Worm (Caenorhabditis elegans) whole organism, mixed stage, embryonic: ENCODE results near the gene srh-63.

Experiments used
- M03D4.4 ChIP-seq: sonication (generic microtip); optimal IDR thresholded peaks from 2 replicates; lab custom pipeline; 2017; ENCODE audit warnings: mild to moderate bottlenecking, missing genetic modification characterization, missing compliant biosample characterization
- bed-3 ChIP-seq: fragments of 200-800 bp; sonication (Bioruptor generic); optimal IDR thresholded peaks from 3 replicates; lab custom pipeline; 2018; ENCODE audit warnings: mild to moderate bottlenecking, missing genetic modification characterization, moderate library complexity, missing compliant biosample characterization
- ceh-39 ChIP-seq: fragments of 150-350 bp; optimal IDR thresholded peaks from 2 replicates; lab custom pipeline; 2014; ENCODE audit warnings: missing biosample characterization, missing genetic modification characterization
- ceh-43 ChIP-seq: fragments of 200-800 bp; sonication (Bioruptor generic); optimal IDR thresholded peaks from 2 replicates; lab custom pipeline; 2018; ENCODE audit warnings: mild to moderate bottlenecking, missing genetic modification characterization, moderate library complexity, missing compliant biosample characterization
- ceh-83 ChIP-seq: fragments of 200-800 bp; sonication (Bioruptor generic); optimal IDR thresholded peaks from 2 replicates; lab custom pipeline; 2018; ENCODE audit warnings: mild to moderate bottlenecking, missing genetic modification characterization, missing compliant biosample characterization
- ces-1 ChIP-seq: fragments of 150-350 bp; optimal IDR thresholded peaks from 2 replicates; lab custom pipeline; 2014; ENCODE audit warnings: missing biosample characterization, missing genetic modification reagents, missing genetic modification characterization
- cnd-1 ChIP-seq: fragments of 200-800 bp; sonication (Bioruptor generic); optimal IDR thresholded peaks from 2 replicates; lab custom pipeline; 2018; ENCODE audit warnings: mild to moderate bottlenecking, missing genetic modification characterization, missing compliant biosample characterization
- drap-1 ChIP-seq: fragments of 200-800 bp; sonication (Bioruptor generic); optimal IDR thresholded peaks from 3 replicates; lab custom pipeline; 2018; ENCODE audit warnings: mild to moderate bottlenecking, missing genetic modification characterization, missing compliant biosample characterization
- elt-1 ChIP-seq: sonication (generic microtip); optimal IDR thresholded peaks from 2 replicates; lab custom pipeline; 2017; ENCODE audit warnings: missing genetic modification characterization, mild to moderate bottlenecking, missing compliant biosample characterization, antibody characterized with exemption, moderate library complexity, borderline replicate concordance; ENCODE audit not compliant: insufficient read depth
- elt-3 ChIP-seq: fragments of 150-350 bp; optimal IDR thresholded peaks from 2 replicates; lab custom pipeline; 2014; ENCODE audit warnings: missing biosample characterization, missing genetic modification characterization
- flh-1 ChIP-seq: fragments of 200-800 bp; sonication (Bioruptor generic); optimal IDR thresholded peaks from 2 replicates; lab custom pipeline; 2018; ENCODE audit warnings: mild to moderate bottlenecking, missing genetic modification characterization, moderate library complexity, missing compliant biosample characterization
- ham-2 ChIP-seq: fragments of 200-800 bp; sonication (Bioruptor generic); optimal IDR thresholded peaks from 2 replicates; lab custom pipeline; 2018; ENCODE audit warnings: mild to moderate bottlenecking, missing genetic modification characterization, missing compliant biosample characterization
- hlh-1 ChIP-seq: fragments of 150-350 bp; optimal IDR thresholded peaks from 2 replicates; lab custom pipeline; 2014; ENCODE audit warnings: missing biosample characterization, missing genetic modification reagents, missing genetic modification characterization
- lin-13 ChIP-seq: fragments of 150-350 bp; optimal IDR thresholded peaks from 2 replicates; lab custom pipeline; 2014; ENCODE audit warnings: missing biosample characterization, missing genetic modification characterization
- lin-32 ChIP-seq: fragments of 200-800 bp; sonication (Bioruptor generic); optimal IDR thresholded peaks from 2 replicates; lab custom pipeline; 2018; ENCODE audit warnings: mild to moderate bottlenecking, missing genetic modification characterization, missing compliant biosample characterization
- lsy-2 ChIP-seq: fragments of 150-350 bp; optimal IDR thresholded peaks from 2 replicates; lab custom pipeline; 2014; ENCODE audit warnings: missing biosample characterization, missing genetic modification characterization
- mab-5 ChIP-seq: fragments of 150-350 bp; optimal IDR thresholded peaks from 2 replicates; lab custom pipeline; 2014; ENCODE audit warnings: missing biosample characterization, missing genetic modification characterization
- mep-1 ChIP-seq: fragments of 150-350 bp; optimal IDR thresholded peaks from 2 replicates; lab custom pipeline; 2017; ENCODE audit warnings: missing biosample characterization, missing genetic modification reagents, missing genetic modification characterization, inconsistent platforms
- mls-2 ChIP-seq: sonication (generic microtip); optimal IDR thresholded peaks from 2 replicates; lab custom pipeline; 2016; ENCODE audit warnings: mild to moderate bottlenecking, missing genetic modification characterization, moderate library complexity, missing compliant biosample characterization
- nhr-12 ChIP-seq: fragments of 150-350 bp; optimal IDR thresholded peaks from 2 replicates; lab custom pipeline; 2014; ENCODE audit warnings: missing biosample characterization, missing genetic modification characterization
- nhr-2 ChIP-seq: fragments of 150-350 bp; optimal IDR thresholded peaks from 2 replicates; lab custom pipeline; 2014; ENCODE audit warnings: missing biosample characterization, missing genetic modification characterization
- nhr-237 ChIP-seq: fragments of 150-350 bp; optimal IDR thresholded peaks from 2 replicates; lab custom pipeline; 2014; ENCODE audit warnings: missing biosample characterization, missing genetic modification characterization
- nhr-28 ChIP-seq: fragments of 150-350 bp; optimal IDR thresholded peaks from 2 replicates; lab custom pipeline; 2014; ENCODE audit warnings: missing biosample characterization, missing genetic modification characterization
- nhr-76 ChIP-seq: sonication (generic microtip); optimal IDR thresholded peaks from 2 replicates; lab custom pipeline; 2017; ENCODE audit warnings: missing biosample characterization, missing genetic modification characterization
- pha-4 ChIP-seq: fragments of 150-350 bp; optimal IDR thresholded peaks from 2 replicates; lab custom pipeline; 2018; ENCODE audit warnings: missing biosample characterization, missing genetic modification reagents, missing genetic modification characterization
- sem-2 ChIP-seq: fragments of 200-800 bp; sonication (Bioruptor generic); optimal IDR thresholded peaks from 2 replicates; lab custom pipeline; 2018; ENCODE audit warnings: mild to moderate bottlenecking, missing genetic modification characterization, missing compliant biosample characterization
- snpc-4 ChIP-seq: fragments of 150-350 bp; optimal IDR thresholded peaks from 2 replicates; lab custom pipeline; 2014; ENCODE audit warnings: missing biosample characterization, missing genetic modification characterization
- sptf-1 ChIP-seq: sonication (generic microtip); optimal IDR thresholded peaks from 2 replicates; lab custom pipeline; 2017; ENCODE audit warnings: mild to moderate bottlenecking, missing genetic modification characterization, moderate library complexity, missing compliant biosample characterization
- tbx-8 ChIP-seq: fragments of 200-800 bp; sonication (Bioruptor generic); optimal IDR thresholded peaks from 2 replicates; lab custom pipeline; 2018; ENCODE audit warnings: mild to moderate bottlenecking, missing genetic modification characterization, moderate library complexity, missing compliant biosample characterization
- unc-120 ChIP-seq: sonication (generic microtip); optimal IDR thresholded peaks from 2 replicates; lab custom pipeline; 2017; ENCODE audit warnings: missing genetic modification characterization, missing compliant biosample characterization; ENCODE audit not compliant: poor library complexity, severe bottlenecking
- unc-39 ChIP-seq: fragments of 150-350 bp; optimal IDR thresholded peaks from 2 replicates; lab custom pipeline; 2014; ENCODE audit warnings: missing biosample characterization, missing genetic modification characterization
- unc-62 ChIP-seq: fragments of 150-350 bp; optimal IDR thresholded peaks from 2 replicates; lab custom pipeline; 2014; ENCODE audit warnings: missing biosample characterization, missing genetic modification reagents, missing genetic modification characterization
- zip-8 ChIP-seq: fragments of 150-350 bp; optimal IDR thresholded peaks from 2 replicates; lab custom pipeline; 2014; ENCODE audit warnings: missing biosample characterization, missing genetic modification characterization
- ztf-11 ChIP-seq: fragments of 150-350 bp; optimal IDR thresholded peaks from 2 replicates; lab custom pipeline; 2014; ENCODE audit warnings: missing biosample characterization, missing genetic modification characterization

The srh-63 gene

ce11 chrIV:14523568-14523967 is at the start of gene srh-63:
Gene srh-63 (plus strand): TSS chrIV:14523868.
- no peak for TF ChIP-seq lin-13 (tag; lab: Kevin White, UChicago)
- no peak for TF ChIP-seq nhr-12 (tag; lab: Kevin White, UChicago)
- no peak for TF ChIP-seq M03D4.4 (tag; lab: Kevin White, UChicago)
- no peak for TF ChIP-seq ztf-11 (tag; lab: Kevin White, UChicago)
- TF ChIP-seq, all 35 proteins: peak for 0

DNA sequence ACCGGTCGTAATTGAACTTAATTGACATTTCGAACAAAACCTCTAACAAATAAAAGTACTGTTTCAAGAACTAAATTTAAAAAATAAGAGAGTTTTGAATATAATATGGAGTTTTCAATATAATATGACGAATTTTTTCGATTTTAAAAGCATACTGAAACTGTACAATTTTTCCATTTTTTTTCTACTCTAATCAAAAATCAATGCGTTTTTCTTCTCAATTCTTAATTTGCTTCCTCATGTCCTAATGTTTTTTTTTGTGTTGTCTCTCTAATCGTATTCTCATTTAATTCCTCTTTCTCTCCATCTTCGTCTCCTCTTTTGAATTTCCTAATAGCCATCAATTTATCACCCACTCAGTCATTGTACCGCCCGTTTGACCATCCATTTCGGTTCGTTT is 41.7 kb upstream of the srh-63 start, which contains the start of gene Y57G11A.4:
Gene Y57G11A.4 (plus strand): TSS at position 301 of the 400 bp plus-strand sequence.
- no peak for TF ChIP-seq ceh-43 (GFP tag; lab: Kevin White, UChicago)
- TF ChIP-seq nhr-237 (tag; lab: Kevin White, UChicago): no peak
- TF ChIP-seq tbx-8: no peak
- no peak for TF ChIP-seq unc-120 (tag; lab: Kevin White, UChicago)
- no peak for TF ChIP-seq pha-4 (tag; lab: Kevin White, UChicago)
- no peak for TF ChIP-seq M03D4.4 (tag; lab: Kevin White, UChicago)
- no peak for TF ChIP-seq nhr-76 (tag; lab: Kevin White, UChicago)
- TF ChIP-seq nhr-12 (tag; lab: Kevin White, UChicago): no peak
- TF ChIP-seq elt-3 (tag; lab: Kevin White, UChicago): no peak
- TF ChIP-seq mep-1: no peak
- no peak for TF ChIP-seq sptf-1 (tag; lab: Kevin White, UChicago)
- TF ChIP-seq ztf-11 (tag; lab: Kevin White, UChicago): no peak
- TF ChIP-seq drap-1 (GFP tag; lab: Kevin White, UChicago): no peak
- no peak for TF ChIP-seq unc-39 (tag; lab: Kevin White, UChicago)
- no peak for TF ChIP-seq snpc-4 (tag; lab: Kevin White, UChicago)
- no peak for TF ChIP-seq flh-1 (GFP tag; lab: Kevin White, UChicago)
- TF ChIP-seq mab-5 (tag; lab: Kevin White, UChicago): no peak
- TF ChIP-seq ces-1: no peak

ce11 chrIV:14483427-14483826 is 40.2 kb upstream of the srh-63 start:
- TF ChIP-seq snpc-4 (tag; lab: Kevin White, UChicago) (no peak), ceh-43 (GFP tag; lab: Kevin White, UChicago) (no peak), zip-8 (tag; lab: Kevin White, UChicago) (no peak), hlh-1 (no peak), ceh-83 (GFP tag; lab: Kevin White, UChicago) (no peak), tbx-8 (no peak), bed-3 (GFP tag; lab: Kevin White, UChicago) (no peak), mep-1 (no peak), unc-39 (tag; lab: Kevin White, UChicago) (no peak), nhr-12 (tag; lab: Kevin White, UChicago) (no peak), ztf-11 (tag; lab: Kevin White, UChicago) (no peak), nhr-76 (tag; lab: Kevin White, UChicago) (no peak), lin-32 (no peak), ceh-39 (tag; lab: Kevin White, UChicago) (no peak), lin-13 (tag; lab: Kevin White, UChicago) (no peak), pha-4 (tag; lab: Kevin White, UChicago) (no peak), mab-5 (tag; lab: Kevin White, UChicago) (no peak)

ce11 chrIV:14491135-14491534 is 32.5 kb upstream of the srh-63 start:
- TF ChIP-seq lsy-2 (tag; lab: Kevin White, UChicago): no peak
- no peak for TF ChIP-seq nhr-237 (tag; lab: Kevin White, UChicago)
- TF ChIP-seq pha-4 (tag; lab: Kevin White, UChicago): no peak
- TF ChIP-seq mls-2 (tag; lab: Kevin White, UChicago): no peak
- no peak for TF ChIP-seq M03D4.4 (tag; lab: Kevin White, UChicago)
- TF ChIP-seq tbx-8: no peak
- TF ChIP-seq zip-8 (tag; lab: Kevin White, UChicago): no peak
- TF ChIP-seq ham-2: no peak
- TF ChIP-seq nhr-76 (tag; lab: Kevin White, UChicago): no peak
- TF ChIP-seq ceh-39 (tag; lab: Kevin White, UChicago): no peak
- no peak for TF ChIP-seq bed-3 (GFP tag; lab: Kevin White, UChicago)
- no peak for TF ChIP-seq lin-32
- no peak for TF ChIP-seq elt-1 (tag; lab: Kevin White, UChicago)
- no peak for TF ChIP-seq flh-1 (GFP tag; lab: Kevin White, UChicago)
- no peak for TF ChIP-seq nhr-12 (tag; lab: Kevin White, UChicago)
- no peak for TF ChIP-seq drap-1 (GFP tag; lab: Kevin White, UChicago)
- no peak for TF ChIP-seq mab-5 (tag; lab: Kevin White, UChicago)

- TF ChIP-seq nhr-2 (tag; lab: Kevin White, UChicago) (no peak), nhr-12 (tag; lab: Kevin White, UChicago) (no peak), lsy-2 (tag; lab: Kevin White, UChicago) (no peak), unc-62 (GFP tag; lab: Kevin White, UChicago) (no peak), unc-120 (tag; lab: Kevin White, UChicago) (no peak), ham-2 (no peak), elt-3 (tag; lab: Kevin White, UChicago) (no peak), lin-13 (tag; lab: Kevin White, UChicago) (no peak), sem-2 (GFP tag; lab: Kevin White, UChicago) (no peak), flh-1 (GFP tag; lab: Kevin White, UChicago) (no peak), snpc-4 (tag; lab: Kevin White, UChicago) (no peak), nhr-28 (tag; lab: Kevin White, UChicago) (no peak), ceh-43 (GFP tag; lab: Kevin White, UChicago) (no peak), elt-1 (tag; lab: Kevin White, UChicago) (no peak), pha-4 (tag; lab: Kevin White, UChicago) (no peak), bed-3 (GFP tag; lab: Kevin White, UChicago) (no peak), drap-1 (GFP tag; lab: Kevin White, UChicago) (no peak), ces-1 (no peak), cnd-1 (no peak)
- TF ChIP-seq, all 35 proteins: peak for 0
These were observed 28.2 kb upstream of the srh-63 start for ce11 chrIV:14495474-14495873.
